Worm (Caenorhabditis elegans) whole organism, L4/young adult: Measurements from ENCODE around the gene C03H5.5.

Experiments
- W03F9.2 ChIP-seq: fragments of 150-350 bp; optimal IDR thresholded peaks from 2 replicates; lab custom pipeline; 2014; ENCODE audit warnings: missing biosample characterization, missing genetic modification characterization
- dao-5 ChIP-seq: sonication (generic microtip); optimal IDR thresholded peaks from 2 replicates; lab custom pipeline; 2016; ENCODE audit warnings: missing genotype, missing genetic modification characterization, moderate library complexity, missing compliant biosample characterization

- TF ChIP-seq dao-5 (tag; lab: Kevin White, UChicago) (no peak), W03F9.2 (tag; lab: Kevin White, UChicago) (no peak)
These were observed 28.2 kb downstream of the C03H5.5 start, which contains the start of gene dmsr-4 for ce11 chrII:356969-357368.
